Worm (Caenorhabditis elegans): ENCODE results near the gene tmem-218.

The tmem-218 gene

DNA sequence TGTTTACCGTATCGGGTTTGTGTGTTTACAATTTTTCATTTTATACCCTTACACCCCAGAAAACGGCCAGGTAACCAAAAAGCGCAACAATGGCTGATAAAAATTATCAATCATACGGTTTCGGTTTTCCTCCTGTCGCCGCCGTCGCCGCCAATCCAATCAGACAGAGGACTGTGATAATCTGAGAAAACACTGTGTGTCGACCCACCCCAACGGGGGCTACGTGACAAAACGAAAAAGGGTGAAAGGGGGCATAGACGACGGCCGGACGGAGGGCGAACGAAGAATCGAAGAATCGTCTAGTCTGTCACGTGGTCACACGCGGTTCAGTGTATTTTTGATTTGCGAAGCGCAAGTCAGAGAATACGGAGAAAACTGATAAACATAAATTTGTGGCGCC, 18.6 kb upstream of the tmem-218 start (continued):
- TF ChIP-seq mep-1 (tag; optimal IDR thresholded peaks at IDR 0.05) = peak; percentile 9
- TF ChIP-seq nhr-90 (tag; optimal IDR thresholded peaks at IDR 0.05; ENCODE audit: poor library complexity) = peak; percentile 85
- no peak for TF ChIP-seq skn-1 (tag; optimal IDR thresholded peaks at IDR 0.05)
- no peak for TF ChIP-seq nhr-11 (tag; optimal IDR thresholded peaks at IDR 0.05)
- TF ChIP-seq lin-13 (GFP tag; optimal IDR thresholded peaks at IDR 0.05) = peak; percentile 16
- TF ChIP-seq lin-15B (tag; optimal IDR thresholded peaks at IDR 0.05) = no peak
- no peak for TF ChIP-seq zag-1 (tag; optimal IDR thresholded peaks at IDR 0.05)
- peak; percentile 95 for TF ChIP-seq blmp-1 (tag; optimal IDR thresholded peaks at IDR 0.05)
- TF ChIP-seq unc-130 (tag; optimal IDR thresholded peaks at IDR 0.05) = peak; percentile 38
- TF ChIP-seq F16B12.6 (tag; optimal IDR thresholded peaks at IDR 0.05) = no peak
- peak; percentile 89 for TF ChIP-seq elt-2 (tag; optimal IDR thresholded peaks at IDR 0.05)
- peak in 1 of 3 experiments; percentile 27 for TF ChIP-seq dpl-1 (GFP tag; optimal IDR thresholded peaks at IDR 0.05)
- TF ChIP-seq unc-98 (GFP tag; IDR thresholded peaks at IDR 0.05) = no peak
- no peak for TF ChIP-seq fkh-8 (tag; optimal IDR thresholded peaks at IDR 0.05)
- no peak for TF ChIP-seq hpl-2 (GFP tag; optimal IDR thresholded peaks at IDR 0.05)
- no peak for TF ChIP-seq ets-5 (GFP tag; IDR thresholded peaks at IDR 0.05)
- no peak for TF ChIP-seq alr-1 (tag; optimal IDR thresholded peaks at IDR 0.05; ENCODE audit: borderline replicate concordance)
- TF ChIP-seq hlh-17 (GFP tag; optimal IDR thresholded peaks at IDR 0.05; ENCODE audit: borderline replicate concordance) = no peak
- no peak for TF ChIP-seq nhr-84 (tag; optimal IDR thresholded peaks at IDR 0.05)
- TF ChIP-seq fos-1 (tag; optimal IDR thresholded peaks at IDR 0.05) = no peak
- peak; percentile 83 for TF ChIP-seq lin-14 (GFP tag; optimal IDR thresholded peaks at IDR 0.05)
- TF ChIP-seq zip-4 (GFP tag; optimal IDR thresholded peaks at IDR 0.05) = no peak
- TF ChIP-seq ceh-90 (tag; optimal IDR thresholded peaks at IDR 0.05) = no peak
- peak; percentile 88 for TF ChIP-seq aha-1 (tag; optimal IDR thresholded peaks at IDR 0.05)
- TF ChIP-seq irx-1 (tag; optimal IDR thresholded peaks at IDR 0.05) = peak; percentile 15
- no peak for TF ChIP-seq Y116A8C.19 (tag; optimal IDR thresholded peaks at IDR 0.05; ENCODE audit: borderline replicate concordance)

DNA sequence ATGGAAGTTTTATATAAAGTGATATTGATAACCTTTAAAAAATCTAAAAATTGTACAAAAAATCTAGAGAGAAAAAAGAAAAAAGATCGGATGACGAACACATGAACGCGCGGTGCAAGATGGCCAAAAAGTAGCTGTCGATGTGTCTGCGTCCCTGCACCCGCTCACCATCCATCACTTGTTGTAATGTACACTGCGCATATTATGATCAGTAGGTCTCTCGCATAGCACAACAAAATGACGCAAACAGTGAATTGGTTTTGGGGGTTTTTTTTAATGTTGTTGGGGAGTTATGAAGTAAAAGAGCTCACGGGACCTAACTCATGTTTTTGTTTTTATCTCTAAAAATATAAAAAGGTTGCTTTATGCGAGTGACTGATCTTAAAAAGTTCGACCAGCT, 17.8 kb upstream of the tmem-218 start:
- TF ChIP-seq tbx-2 (tag; optimal IDR thresholded peaks at IDR 0.05) (no peak), nhr-47 (tag; optimal IDR thresholded peaks at IDR 0.05) (no peak), irx-1 (tag; optimal IDR thresholded peaks at IDR 0.05) (no peak), lin-14 (GFP tag; optimal IDR thresholded peaks at IDR 0.05) (peak; percentile 52), nhr-85 (tag) (peak; percentile 60), mep-1 (tag; optimal IDR thresholded peaks at IDR 0.05) (peak; percentile 24), lin-39 (tag; optimal IDR thresholded peaks at IDR 0.05) (no peak)

DNA sequence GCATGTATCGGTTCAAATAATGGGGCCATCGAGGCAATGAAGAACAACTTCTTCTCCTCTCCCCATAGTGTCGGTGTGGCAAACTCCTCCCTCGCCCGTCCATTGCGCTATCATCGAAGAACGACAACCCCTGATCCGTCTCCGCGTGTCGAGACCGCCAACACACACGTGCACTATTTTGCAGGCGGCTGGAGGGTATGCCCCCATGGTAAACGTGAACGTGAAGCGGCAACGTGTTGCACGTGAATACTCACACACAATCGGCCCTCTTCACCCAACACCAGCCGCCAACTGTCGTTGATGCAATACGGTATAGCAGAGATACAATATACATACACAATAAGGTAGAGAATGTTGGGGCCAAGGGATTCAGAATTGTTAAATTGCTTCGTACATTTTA, 16.3 kb upstream of the tmem-218 start:
- TF ChIP-seq nhr-19 (GFP tag; conservative IDR thresholded peaks at IDR 0.05) (peak; percentile 78), mab-9 (GFP tag; IDR thresholded peaks at IDR 0.05) (no peak), mdl-1 (tag; optimal IDR thresholded peaks at IDR 0.05) (peak in 1 of 2 experiments; percentile 91), nhr-47 (tag; optimal IDR thresholded peaks at IDR 0.05) (peak; percentile 56), sox-4 (tag; optimal IDR thresholded peaks at IDR 0.05) (no peak), zag-1 (tag; optimal IDR thresholded peaks at IDR 0.05) (no peak), ceh-8 (GFP tag; optimal IDR thresholded peaks at IDR 0.05) (no peak), isw-1 (GFP tag; IDR thresholded peaks at IDR 0.05) (no peak), fkh-10 (GFP tag; optimal IDR thresholded peaks at IDR 0.05) (no peak), unc-98 (GFP tag; IDR thresholded peaks at IDR 0.05) (no peak), C16A3.4 (tag; optimal IDR thresholded peaks at IDR 0.05) (peak; percentile 9), mep-1 (tag; optimal IDR thresholded peaks at IDR 0.05) (peak; percentile 10), lsy-2 (tag; optimal IDR thresholded peaks at IDR 0.05) (peak in 1 of 2 experiments; percentile 21), jun-1 (tag; optimal IDR thresholded peaks at IDR 0.05) (no peak), elt-3 (tag; optimal IDR thresholded peaks at IDR 0.05) (peak in 4 of 6 experiments; percentile 6 to 26 (median 19)), nhr-84 (tag; optimal IDR thresholded peaks at IDR 0.05) (no peak), ztf-4 (tag; optimal IDR thresholded peaks at IDR 0.05) (no peak), ceh-88 (GFP tag; IDR thresholded peaks at IDR 0.05) (no peak), lin-14 (GFP tag; optimal IDR thresholded peaks at IDR 0.05) (peak; percentile 93), C04F5.9 (tag; optimal IDR thresholded peaks at IDR 0.05) (no peak), egl-27 (tag; optimal IDR thresholded peaks at IDR 0.05) (peak in 1 of 2 experiments; percentile 24), nhr-90 (tag; optimal IDR thresholded peaks at IDR 0.05; ENCODE audit: poor library complexity) (peak; percentile 72), efl-1 (optimal IDR thresholded peaks at IDR 0.05) (no peak), efl-1 (GFP tag; optimal IDR thresholded peaks at IDR 0.05 in 1 of 2) (no peak), nhr-12 (tag; optimal IDR thresholded peaks at IDR 0.05) (no peak), aly-2 (tag; optimal IDR thresholded peaks at IDR 0.05) (no peak), nhr-71 (tag; optimal IDR thresholded peaks at IDR 0.05) (peak; percentile 82), unc-130 (tag; optimal IDR thresholded peaks at IDR 0.05) (peak; percentile 46)

All from whole organism, L1 larva.